Worm (Caenorhabditis elegans): Measurements from ENCODE around the gene phg-1.

ce11 chrII:10182634-10183033 lies 45.2 kb downstream of the phg-1 start, which contains the start of gene srd-1:
- TF ChIP-seq ceh-63 (GFP tag; optimal IDR thresholded peaks at IDR 0.05) (no peak), nhr-11 (tag; optimal IDR thresholded peaks at IDR 0.05) (no peak), jun-1 (tag; optimal IDR thresholded peaks at IDR 0.05) (no peak), pag-3 (tag; optimal IDR thresholded peaks at IDR 0.05; ENCODE audit: borderline replicate concordance, insufficient read depth) (no peak), nhr-77 (tag; optimal IDR thresholded peaks at IDR 0.05) (no peak), nhr-237 (tag; optimal IDR thresholded peaks at IDR 0.05) (no peak)

Data from whole organism, L1 larva.